Worm (Caenorhabditis elegans): ENCODE results near the gene C49F5.13.

C49F5.13 gene

ce11 chrX:11948184-11948894 is 12.9 kb upstream of the C49F5.13 start, which contains the start of gene lsd-1:
TSS of gene lsd-1 (plus strand) at chrX:11948844.
- TF ChIP-seq ceh-24 (tag; optimal IDR thresholded peaks at IDR 0.05) (no peak), sdc-2 (tag; optimal IDR thresholded peaks at IDR 0.05) (peak; percentile 24)

DNA sequence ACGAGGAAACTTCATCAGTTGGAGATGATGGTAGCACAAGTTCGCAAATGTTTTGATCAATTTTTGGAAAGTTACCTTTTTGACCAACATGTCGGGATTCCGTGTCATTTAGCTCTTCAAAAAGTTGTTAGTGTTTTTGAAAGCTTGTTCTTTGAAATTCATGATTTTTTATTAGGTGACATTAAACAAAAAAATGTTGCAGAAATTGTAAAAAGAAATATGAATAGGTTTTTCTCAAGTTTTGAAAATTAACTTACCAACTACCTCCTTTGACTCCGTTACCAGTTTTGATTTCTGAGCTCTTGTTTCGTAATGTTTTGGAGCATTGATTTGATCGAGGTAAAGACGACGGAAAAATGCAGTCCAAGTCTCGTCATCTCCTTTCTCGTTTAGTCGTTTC is 9.1 kb upstream of the C49F5.13 start:
- TF ChIP-seq unc-3 (GFP tag; conservative IDR thresholded peaks at IDR 0.05) (no peak), unc-3 (tag; optimal IDR thresholded peaks at IDR 0.05) (no peak), hlh-6 (tag; optimal IDR thresholded peaks at IDR 0.05) (no peak), fax-1 (tag; optimal IDR thresholded peaks at IDR 0.05) (no peak), dmd-4 (tag; optimal IDR thresholded peaks at IDR 0.05; ENCODE audit: borderline replicate concordance) (no peak), hlh-15 (tag; optimal IDR thresholded peaks at IDR 0.05) (no peak), ets-4 (tag; optimal IDR thresholded peaks at IDR 0.05) (no peak)

DNA sequence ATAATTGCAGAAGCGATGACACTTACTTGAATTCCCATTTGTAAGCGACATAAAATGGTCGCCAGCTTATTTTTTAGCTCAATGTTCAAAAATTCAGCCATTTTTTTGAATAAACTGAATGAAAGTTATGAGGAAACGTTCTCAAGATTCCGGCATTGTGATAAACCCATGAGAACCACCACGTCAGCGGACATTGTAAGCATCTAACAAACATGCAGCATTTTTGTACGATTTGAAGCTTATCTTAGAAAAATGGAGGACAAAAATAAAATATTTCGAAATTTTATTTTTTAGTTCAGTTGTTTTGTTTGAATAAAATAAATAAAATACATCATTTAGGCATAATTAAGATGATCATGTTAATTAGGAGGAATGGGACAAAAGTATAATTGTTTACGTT is 8.0 kb upstream of the C49F5.13 start, which contains the start of gene T08D10.4:
Gene T08D10.4 (minus strand): TSS at position 101 of the 400 bp plus-strand sequence.
- no peak for TF ChIP-seq madf-2 (tag; optimal IDR thresholded peaks at IDR 0.05)
- TF ChIP-seq lin-11 (tag; optimal IDR thresholded peaks at IDR 0.05) = no peak
- TF ChIP-seq ceh-18 (tag; optimal IDR thresholded peaks at IDR 0.05) = no peak
- TF ChIP-seq pha-2 (tag; optimal IDR thresholded peaks at IDR 0.05) = no peak
- TF ChIP-seq fax-1 (tag; optimal IDR thresholded peaks at IDR 0.05) = no peak
- no peak for TF ChIP-seq npax-4 (tag; optimal IDR thresholded peaks at IDR 0.05)
- no peak for TF ChIP-seq ceh-45 (GFP tag; IDR thresholded peaks at IDR 0.05)

DNA sequence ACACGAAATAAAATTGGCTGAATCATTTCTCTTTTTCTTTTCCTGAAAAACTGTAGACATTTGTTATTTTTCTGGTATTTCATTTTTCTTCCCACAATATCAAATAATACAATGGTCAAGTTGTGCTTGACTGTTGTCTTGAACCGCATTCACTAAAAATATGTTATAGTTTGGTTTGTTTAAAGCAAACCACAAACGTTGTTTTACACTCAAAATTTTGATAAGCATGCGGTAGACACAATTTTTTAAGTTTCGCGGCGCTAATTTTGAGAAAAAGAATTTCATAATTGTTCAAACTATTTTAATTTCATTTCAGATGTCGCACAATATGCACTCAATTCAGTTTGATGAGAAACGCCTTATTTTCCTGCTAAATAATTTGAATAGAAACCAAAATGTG is 6.1 kb upstream of the C49F5.13 start, which contains the start of gene T08D10.3:
Gene T08D10.3 (plus strand): TSS at position 301 of the 400 bp plus-strand sequence.
- TF ChIP-seq nhr-232 (tag; optimal IDR thresholded peaks at IDR 0.05) (no peak), ceh-34 (tag; optimal IDR thresholded peaks at IDR 0.05) (no peak), pag-3 (tag; optimal IDR thresholded peaks at IDR 0.05; ENCODE audit: borderline replicate concordance) (no peak)

- TF ChIP-seq ceh-48 (tag; optimal IDR thresholded peaks at IDR 0.05) = no peak
- TF ChIP-seq unc-86 (tag; optimal IDR thresholded peaks at IDR 0.05) = no peak
- TF ChIP-seq Y22D7AL.16 (tag; optimal IDR thresholded peaks at IDR 0.05) = no peak
- no peak for TF ChIP-seq ceh-34 (tag; optimal IDR thresholded peaks at IDR 0.05)
- TF ChIP-seq che-1 (tag; optimal IDR thresholded peaks at IDR 0.05) = no peak
- TF ChIP-seq npax-4 (tag; optimal IDR thresholded peaks at IDR 0.05) = no peak
- TF ChIP-seq zip-5 (tag; optimal IDR thresholded peaks at IDR 0.05) = no peak
- TF ChIP-seq hlh-30 (tag; optimal IDR thresholded peaks at IDR 0.05; ENCODE audit: insufficient read depth) = no peak
- TF ChIP-seq hlh-13 (GFP tag; optimal IDR thresholded peaks at IDR 0.05) = no peak
- no peak for TF ChIP-seq C38D4.7 (GFP tag; optimal IDR thresholded peaks at IDR 0.05)
- no peak for TF ChIP-seq ceh-18 (tag; optimal IDR thresholded peaks at IDR 0.05)
- no peak for TF ChIP-seq fkh-6 (tag; optimal IDR thresholded peaks at IDR 0.05)
- TF ChIP-seq sox-4 (tag; optimal IDR thresholded peaks at IDR 0.05) = no peak
- no peak for TF ChIP-seq unc-55 (GFP tag; optimal IDR thresholded peaks at IDR 0.05)
- TF ChIP-seq ets-4 (tag; optimal IDR thresholded peaks at IDR 0.05) = no peak
- no peak for TF ChIP-seq dve-1 (tag; optimal IDR thresholded peaks at IDR 0.05)
- TF ChIP-seq fkh-10 (GFP tag; optimal IDR thresholded peaks at IDR 0.05) = no peak
Observed at ce11 chrX:11957246-11957645, 4.0 kb upstream of the C49F5.13 start, which contains the start of gene T08D10.5. TSS of gene T08D10.5 (plus strand) at chrX:11957546.

- no peak for TF ChIP-seq elt-4 (tag; optimal IDR thresholded peaks at IDR 0.05)
- TF ChIP-seq ceh-48 (tag; optimal IDR thresholded peaks at IDR 0.05) = no peak
Observed at ce11 chrX:11959838-11960237, 1.4 kb upstream of the C49F5.13 start, which contains the start of gene C49F5.8. TSS of gene C49F5.8 (plus strand) at chrX:11960138.

All from whole organism, late embryonic.